Fruit fly (Drosophila melanogaster) whole organism, embryonic: Measurements from ENCODE around the gene CG9992.

Experiments used
- Antp ChIP-seq: fragments of 200-800 bp; sonication (Bioruptor generic); optimal IDR thresholded peaks from 3 replicates; lab custom pipeline; 2016; ENCODE audit warnings: missing biosample characterization, missing genetic modification characterization
- CG10321 ChIP-seq: fragments of 200-800 bp; sonication (Bioruptor generic); IDR thresholded peaks from 2 replicates; pipeline ENCODE4 v1.3.6; 2022; ENCODE audit warnings: missing biosample characterization, missing genetic modification characterization
- CG10366 ChIP-seq: fragments of 200-800 bp; sonication (Bioruptor generic); IDR thresholded peaks from 2 replicates; pipeline ENCODE4 v1.3.6; 2022; ENCODE audit warnings: missing biosample characterization, missing genetic modification characterization
- CG10462 ChIP-seq: fragments of 200-800 bp; sonication (Bioruptor generic); optimal IDR thresholded peaks from 2 replicates; lab custom pipeline; 2016; ENCODE audit warnings: missing biosample characterization, missing genetic modification characterization
- CG11695 ChIP-seq: fragments of 200-800 bp; sonication (Bioruptor generic); IDR thresholded peaks from 3 replicates; pipeline ENCODE4 v1.3.6; 2022; ENCODE audit warnings: missing biosample characterization, missing genetic modification characterization
- CG11696 ChIP-seq: fragments of 200-800 bp; sonication (Bioruptor generic); IDR thresholded peaks from 2 replicates; pipeline ENCODE4 v1.3.6; 2022; ENCODE audit warnings: missing biosample characterization, missing genetic modification characterization
- CG15073 ChIP-seq: fragments of 200-800 bp; sonication (Bioruptor generic); optimal IDR thresholded peaks from 2 replicates; lab custom pipeline; 2016; ENCODE audit warnings: missing biosample characterization, missing genetic modification characterization
- CG17612 ChIP-seq: fragments of 200-800 bp; sonication (Bioruptor generic); IDR thresholded peaks from 2 replicates; pipeline ENCODE4 v1.3.6; 2022; ENCODE audit warnings: missing biosample characterization, missing genetic modification characterization
- CG1792 ChIP-seq: fragments of 200-800 bp; sonication (Bioruptor generic); optimal IDR thresholded peaks from 2 replicates; lab custom pipeline; 2016; ENCODE audit warnings: missing biosample characterization, missing genetic modification characterization
- CG2712 ChIP-seq: fragments of 200-800 bp; optimal IDR thresholded peaks from 3 replicates; lab custom pipeline; 2019; ENCODE audit warnings: missing biosample characterization, mild to moderate bottlenecking, missing genetic modification characterization, moderate library complexity
- CG30403 ChIP-seq: fragments of 200-800 bp; sonication (Bioruptor generic); optimal IDR thresholded peaks from 3 replicates; lab custom pipeline; 2016; ENCODE audit warnings: missing biosample characterization, missing genetic modification characterization
- CG31441 ChIP-seq: fragments of 200-800 bp; sonication (Bioruptor generic); IDR thresholded peaks from 2 replicates; pipeline ENCODE4 v1.3.6; 2022; ENCODE audit warnings: missing biosample characterization, missing genetic modification characterization
- CG34376 ChIP-seq: fragments of 200-800 bp; sonication (Bioruptor generic); optimal IDR thresholded peaks from 2 replicates; lab custom pipeline; 2018; ENCODE audit warnings: missing biosample characterization, mild to moderate bottlenecking, missing genetic modification characterization
- CG6272 ChIP-seq: fragments of 200-800 bp; sonication (Bioruptor generic); IDR thresholded peaks from 2 replicates; pipeline ENCODE4 v1.3.6; 2022; ENCODE audit warnings: missing biosample characterization, missing genetic modification characterization
- CG6683 ChIP-seq: fragments of 200-800 bp; sonication (Bioruptor generic); optimal IDR thresholded peaks from 2 replicates; lab custom pipeline; 2017; ENCODE audit warnings: missing biosample characterization, mild to moderate bottlenecking, missing genetic modification characterization, missing genetic modification reagents
- CG6854 ChIP-seq: fragments of 200-800 bp; sonication (Bioruptor generic); optimal IDR thresholded peaks from 3 replicates; lab custom pipeline; 2017; ENCODE audit warnings: missing biosample characterization, mild to moderate bottlenecking, missing genetic modification characterization
- CG7372 ChIP-seq: fragments of 200-800 bp; sonication (Bioruptor generic); IDR thresholded peaks from 2 replicates; pipeline ENCODE4 v1.3.6; 2022; ENCODE audit warnings: missing biosample characterization, missing genetic modification characterization
- CG7987 ChIP-seq: fragments of 200-800 bp; sonication (Bioruptor generic); optimal IDR thresholded peaks from 2 replicates; lab custom pipeline; 2018; ENCODE audit warnings: missing biosample characterization, mild to moderate bottlenecking, missing genetic modification characterization, moderate library complexity
- CG8089 ChIP-seq: fragments of 200-800 bp; sonication (Bioruptor generic); optimal IDR thresholded peaks from 3 replicates; lab custom pipeline; 2016; ENCODE audit warnings: missing biosample characterization, missing genetic modification characterization
- Dek ChIP-seq: fragments of 200-800 bp; sonication (Bioruptor generic); optimal IDR thresholded peaks from 3 replicates; lab custom pipeline; 2019; ENCODE audit warnings: missing biosample characterization, mild to moderate bottlenecking, missing genetic modification characterization, moderate library complexity
- ERR ChIP-seq: fragments of 200-800 bp; sonication (Bioruptor generic); optimal IDR thresholded peaks from 2 replicates; lab custom pipeline; 2016; ENCODE audit warnings: missing biosample characterization, missing genetic modification characterization
- Ets65A ChIP-seq: fragments of 200-800 bp; sonication (Bioruptor generic); peaks from one replicate; lab custom pipeline; 2016; ENCODE audit warnings: missing biosample characterization, missing genetic modification characterization
- Gsc ChIP-seq: fragments of 200-800 bp; sonication (Bioruptor generic); IDR thresholded peaks from 2 replicates; pipeline ENCODE4 v1.3.6; 2022; ENCODE audit warnings: missing biosample characterization, missing genetic modification characterization
- Hmr ChIP-seq: fragments of 200-800 bp; sonication (Bioruptor generic); optimal IDR thresholded peaks from 3 replicates; lab custom pipeline; 2017; ENCODE audit warnings: mild to moderate bottlenecking, missing biosample characterization, missing genetic modification reagents, missing genetic modification characterization
- Lhr ChIP-seq: fragments of 200-800 bp; sonication (Bioruptor generic); optimal IDR thresholded peaks from 3 replicates; lab custom pipeline; 2017; ENCODE audit warnings: mild to moderate bottlenecking, missing biosample characterization, missing genetic modification reagents, missing genetic modification characterization
- Mrtf ChIP-seq: fragments of 200-800 bp; sonication (Bioruptor generic); IDR thresholded peaks from 3 replicates; pipeline ENCODE4 v1.3.6; 2022; ENCODE audit warnings: missing biosample characterization, missing genetic modification characterization
- Neu2 ChIP-seq: fragments of 200-800 bp; sonication (Bioruptor generic); optimal IDR thresholded peaks from 3 replicates; lab custom pipeline; 2016; ENCODE audit warnings: missing biosample characterization, missing genetic modification characterization, borderline replicate concordance
- Nf-YC ChIP-seq: fragments of 200-800 bp; optimal IDR thresholded peaks from 3 replicates; lab custom pipeline; 2019; ENCODE audit warnings: missing biosample characterization, mild to moderate bottlenecking, missing genetic modification characterization, moderate library complexity
- NfI ChIP-seq: fragments of 200-800 bp; sonication (Bioruptor generic); optimal IDR thresholded peaks from 3 replicates; lab custom pipeline; 2018; ENCODE audit warnings: missing biosample characterization, mild to moderate bottlenecking, missing genetic modification characterization, moderate library complexity
- Ravus ChIP-seq: fragments of 200-800 bp; sonication (Bioruptor generic); IDR thresholded peaks from 2 replicates; pipeline ENCODE4 v1.3.6; 2022; ENCODE audit warnings: missing biosample characterization, missing genetic modification characterization
- Ssrp ChIP-seq: fragments of 200-800 bp; sonication (Bioruptor generic); optimal IDR thresholded peaks from 2 replicates; lab custom pipeline; 2018; ENCODE audit warnings: missing biosample characterization, mild to moderate bottlenecking, missing genetic modification characterization, moderate library complexity
- btn ChIP-seq: fragments of 200-800 bp; sonication (Bioruptor generic); optimal IDR thresholded peaks from 2 replicates; lab custom pipeline; 2016; ENCODE audit warnings: missing biosample characterization, missing genetic modification characterization
- cg ChIP-seq: fragments of 200-800 bp; sonication (Bioruptor generic); optimal IDR thresholded peaks from 3 replicates; lab custom pipeline; 2019; ENCODE audit warnings: missing biosample characterization, mild to moderate bottlenecking, missing genetic modification characterization, moderate library complexity
- chinmo ChIP-seq: fragments of 200-800 bp; sonication (Bioruptor generic); IDR thresholded peaks from 4 replicates; pipeline ENCODE4 v1.3.6; 2022; ENCODE audit warnings: missing biosample characterization, missing genetic modification characterization; ENCODE audit not compliant: partially characterized antibody
- da ChIP-seq: fragments of 200-800 bp; sonication (Bioruptor generic); optimal IDR thresholded peaks from 2 replicates; lab custom pipeline; 2016; ENCODE audit warnings: missing biosample characterization, missing genetic modification characterization
- eve ChIP-seq, 2 experiments: fragments of >200 bp; optimal IDR thresholded peaks; 2 replicates each; lab custom pipeline; 2017; ENCODE audit warnings: missing biosample characterization in 2 of 2, missing genetic modification characterization in 2 of 2
- ewg ChIP-seq: fragments of 200-800 bp; sonication (Bioruptor generic); optimal IDR thresholded peaks from 3 replicates; lab custom pipeline; 2017; ENCODE audit warnings: mild to moderate bottlenecking, missing biosample characterization, missing genetic modification reagents, missing genetic modification characterization
- fd96Cb ChIP-seq: fragments of 200-800 bp; sonication (Bioruptor generic); optimal IDR thresholded peaks from 2 replicates; lab custom pipeline; 2018; ENCODE audit warnings: missing biosample characterization, mild to moderate bottlenecking, missing genetic modification characterization, moderate library complexity
- fu2 ChIP-seq: fragments of 200-800 bp; sonication (Bioruptor generic); optimal IDR thresholded peaks from 2 replicates; lab custom pipeline; 2016; ENCODE audit warnings: missing biosample characterization, missing genetic modification characterization
- jing ChIP-seq: fragments of 200-800 bp; sonication (Bioruptor generic); optimal IDR thresholded peaks from 2 replicates; lab custom pipeline; 2018; ENCODE audit warnings: missing biosample characterization, mild to moderate bottlenecking, missing genetic modification characterization
- lbe ChIP-seq: fragments of 200-800 bp; sonication (Bioruptor generic); optimal IDR thresholded peaks from 2 replicates; lab custom pipeline; 2016; ENCODE audit warnings: missing biosample characterization, mild to moderate bottlenecking, missing genetic modification characterization
- mam ChIP-seq: fragments of 200-800 bp; sonication (Bioruptor generic); optimal IDR thresholded peaks from 3 replicates; lab custom pipeline; 2016; ENCODE audit warnings: missing biosample characterization, missing genetic modification characterization
- mirr ChIP-seq: fragments of 200-800 bp; sonication (Bioruptor generic); optimal IDR thresholded peaks from 3 replicates; lab custom pipeline; 2018; ENCODE audit warnings: missing biosample characterization, mild to moderate bottlenecking, missing genetic modification characterization
- peb ChIP-seq: fragments of 200-800 bp; sonication (Bioruptor generic); IDR thresholded peaks from 2 replicates; pipeline ENCODE4 v1.3.6; 2022; ENCODE audit warnings: missing biosample characterization, missing genetic modification characterization
- ranshi ChIP-seq: fragments of 200-800 bp; sonication (Bioruptor generic); IDR thresholded peaks from 2 replicates; pipeline ENCODE4 v1.3.6; 2022; ENCODE audit warnings: missing biosample characterization, missing genetic modification characterization
- salm ChIP-seq: fragments of 200-800 bp; sonication (Bioruptor generic); optimal IDR thresholded peaks from 2 replicates; lab custom pipeline; 2018; ENCODE audit warnings: missing biosample characterization, mild to moderate bottlenecking, missing genetic modification characterization
- ssp ChIP-seq: fragments of 200-800 bp; sonication (Bioruptor generic); IDR thresholded peaks from 2 replicates; pipeline ENCODE4 v1.3.6; 2022; ENCODE audit warnings: missing biosample characterization, missing genetic modification characterization
- sug ChIP-seq: fragments of 200-800 bp; optimal IDR thresholded peaks from 2 replicates; lab custom pipeline; 2019; ENCODE audit warnings: missing biosample characterization, mild to moderate bottlenecking, missing genetic modification characterization, moderate library complexity
- vfl ChIP-seq: fragments of 200-800 bp; sonication (Bioruptor generic); optimal IDR thresholded peaks from 2 replicates; lab custom pipeline; 2016; ENCODE audit warnings: missing biosample characterization, missing genetic modification characterization
- z ChIP-seq: fragments of 200-800 bp; sonication (Bioruptor generic); IDR thresholded peaks from 3 replicates; pipeline ENCODE4 v1.3.6; 2022; ENCODE audit warnings: missing biosample characterization, missing genetic modification characterization

The CG9992 gene

dm6 chrX:16384843-16385726 lies at the start of gene CG9992, which contains the start of gene CG4239 (continued):
- TF ChIP-seq peb (GFP tag; lab: Robert Waterston, UW) (no peak), jing (no peak), NfI (GFP tag; lab: Kevin White, UChicago) (peak; percentile 56), CG17612 (GFP tag; lab: Robert Waterston, UW) (no peak), Lhr (GFP tag; lab: Kevin White, UChicago) (peak; percentile 78), Mrtf (GFP tag; lab: Robert Waterston, UW) (peak; percentile 39; the same call in 1 of the 3 replicates), vfl (GFP tag; lab: Kevin White, UChicago) (no peak), Dek (tag; lab: Kevin White, UChicago) (peak; percentile 39), btn (GFP tag; lab: Kevin White, UChicago) (no peak), cg (no peak), salm (no peak), da (GFP tag; lab: Kevin White, UChicago) (no peak), Ets65A (GFP tag; lab: Kevin White, UChicago) (peak; percentile 95), CG6683 (GFP tag; lab: Kevin White, UChicago) (no peak), CG11695 (GFP tag; lab: Robert Waterston, UW) (no peak), CG15073 (GFP tag; lab: Kevin White, UChicago) (no peak), Antp (GFP tag; lab: Kevin White, UChicago) (peak; percentile 36), Ssrp (tag; lab: Kevin White, UChicago) (peak; percentile 67), mam (GFP tag; lab: Kevin White, UChicago) (peak; percentile 61), chinmo (GFP tag; lab: Robert Waterston, UW) (no peak), fu2 (GFP tag; lab: Kevin White, UChicago) (peak; percentile 23), CG10366 (GFP tag; lab: Robert Waterston, UW) (peak; percentile 51; the same call in 1 of the 2 replicates), CG30403 (GFP tag; lab: Kevin White, UChicago) (peak; percentile 77), CG10321 (no peak), CG6854 (GFP tag; lab: Kevin White, UChicago) (no peak), Gsc (no peak), eve (GFP tag; optimal IDR thresholded peaks at IDR 0.05; lab: Kevin White, UChicago) (no peak), CG7372 (GFP tag; lab: Robert Waterston, UW) (0 out of 2 replicates have a peak, but pooled peaks have one; percentile 23), Neu2 (GFP tag; lab: Kevin White, UChicago) (no peak), Hmr (peak; percentile 75), sug (tag; lab: Kevin White, UChicago) (peak; percentile 71), lbe (GFP tag; lab: Kevin White, UChicago) (no peak), ERR (no peak), ssp (GFP tag; lab: Robert Waterston, UW) (peak; percentile 97), CG10462 (GFP tag; lab: Kevin White, UChicago) (peak; percentile 26), CG11696 (GFP tag; lab: Robert Waterston, UW) (no peak), CG2712 (peak; percentile 74), ranshi (GFP tag; lab: Robert Waterston, UW) (peak; percentile 56; the same call in 1 of the 2 replicates), Nf-YC (peak; percentile 53), CG34376 (GFP tag; lab: Kevin White, UChicago) (no peak), CG31441 (peak; percentile 66; the same call in 1 of the 2 replicates), CG6272 (GFP tag; lab: Robert Waterston, UW) (peak; percentile 61), z (GFP tag; lab: Robert Waterston, UW) (no peak), Ravus (no peak; the same call in 1 of the 2 replicates), CG7987 (GFP tag; lab: Kevin White, UChicago) (no peak), CG1792 (GFP tag; lab: Kevin White, UChicago) (no peak), mirr (peak; percentile 5), fd96Cb (tag; lab: Kevin White, UChicago) (peak; percentile 61), CG8089 (GFP tag; lab: Kevin White, UChicago) (no peak), ewg (GFP tag; lab: Kevin White, UChicago) (peak; percentile 31)
